Worm (Caenorhabditis elegans): ENCODE results near the gene K10D11.6.
A peak's percentile ranks its signal among the peaks of the same experiment; 100 is the strongest.

K10D11.6 gene

DNA sequence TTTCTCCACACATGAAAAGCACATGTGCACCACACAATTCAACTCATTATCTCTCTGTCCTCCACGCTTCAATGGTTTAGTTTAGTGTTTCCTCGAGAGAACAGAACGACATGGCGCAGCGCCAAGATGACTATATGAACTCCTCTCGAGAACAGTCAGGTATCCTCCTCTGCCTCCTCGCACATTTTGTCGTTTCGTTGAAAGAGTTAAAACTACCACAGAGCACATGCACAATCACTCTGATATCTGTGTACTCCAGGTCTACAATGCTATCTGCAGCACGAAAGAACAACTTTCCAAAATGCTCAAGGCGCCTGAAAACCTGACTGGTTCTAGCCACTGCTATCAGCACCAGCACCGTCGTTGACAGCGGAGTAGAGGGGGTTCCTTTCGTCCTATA lies 37.5 kb upstream of the K10D11.6 start (continued):
- peak; percentile 3 for TF ChIP-seq madf-10 (tag; optimal IDR thresholded peaks at IDR 0.05)
- TF ChIP-seq nhr-80 (tag; optimal IDR thresholded peaks at IDR 0.05), result peak; percentile 98
- TF ChIP-seq dox-1 (GFP tag; IDR thresholded peaks at IDR 0.05), result peak; percentile 61; the same call in 1 of the 2 replicates
- TF ChIP-seq ama-1 (optimal IDR thresholded peaks at IDR 0.05), result no peak
- no peak for TF ChIP-seq ama-1 (GFP tag; optimal IDR thresholded peaks at IDR 0.05)
- TF ChIP-seq chd-7 (tag; optimal IDR thresholded peaks at IDR 0.05), result peak; percentile 64
- TF ChIP-seq cebp-1 (GFP tag; IDR thresholded peaks at IDR 0.05), result no peak
- TF ChIP-seq cebp-1 (tag; optimal IDR thresholded peaks at IDR 0.05), result peak; percentile 9
- no peak for TF ChIP-seq akir-1 (GFP tag; optimal IDR thresholded peaks at IDR 0.05)
- peak; percentile 34 for TF ChIP-seq ztf-22 (GFP tag; optimal IDR thresholded peaks at IDR 0.05)
- TF ChIP-seq let-526 (GFP tag; IDR thresholded peaks at IDR 0.05), result 0 out of 2 replicates have a peak, but pooled peaks have one; percentile 38
- TF ChIP-seq sdz-38 (tag; optimal IDR thresholded peaks at IDR 0.05), result no peak
- TF ChIP-seq atf-7 (tag; optimal IDR thresholded peaks at IDR 0.05), result peak; percentile 63

DNA sequence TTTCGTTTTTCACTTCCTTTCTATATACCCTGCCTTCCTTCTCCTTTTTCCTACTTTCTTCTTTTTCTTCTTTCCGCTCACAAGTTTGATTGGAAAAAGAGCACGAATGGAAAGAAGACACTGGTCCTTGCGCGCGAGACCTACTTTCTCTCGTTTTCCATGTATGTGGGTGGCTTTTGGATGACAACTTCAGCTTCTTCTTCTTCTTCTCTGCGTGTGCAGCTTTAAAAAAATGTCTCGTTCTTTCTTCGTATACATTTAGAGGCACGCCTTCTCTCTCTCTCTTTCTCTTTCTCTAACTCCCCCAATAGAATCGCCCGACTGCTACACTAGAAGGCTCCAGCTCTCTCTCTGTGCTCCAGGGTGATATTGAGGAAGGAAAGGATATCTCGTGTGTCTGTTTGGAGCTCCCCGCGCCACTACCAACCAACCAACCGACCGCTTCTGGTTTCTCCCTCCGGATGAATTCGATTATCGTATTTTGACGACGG lies 36.6 kb upstream of the K10D11.6 start:
- TF ChIP-seq cebp-1 (GFP tag; IDR thresholded peaks at IDR 0.05) (no peak), cebp-1 (tag; optimal IDR thresholded peaks at IDR 0.05) (peak; percentile 5), ztf-25 (GFP tag; IDR thresholded peaks at IDR 0.05) (no peak), tbp1 (GFP tag; optimal IDR thresholded peaks at IDR 0.05) (no peak), dpl-1 (GFP tag; optimal IDR thresholded peaks at IDR 0.05) (no peak), K11D2.4 (GFP tag; IDR thresholded peaks at IDR 0.05) (no peak), zfh-2 (GFP tag; conservative IDR thresholded peaks at IDR 0.05) (peak; percentile 54; the same call in 1 of the 2 replicates), aptf-3 (GFP tag; IDR thresholded peaks at IDR 0.05) (no peak), egl-18 (GFP tag; IDR thresholded peaks at IDR 0.05) (0 out of 2 replicates have a peak, but pooled peaks have one; percentile 12), ceh-27 (GFP tag; optimal IDR thresholded peaks at IDR 0.05) (peak; percentile 14), ZK185.1 (tag; optimal IDR thresholded peaks at IDR 0.05; ENCODE audit: poor library complexity, severe bottlenecking) (no peak), zim-3 (tag; optimal IDR thresholded peaks at IDR 0.05) (no peak), rcor-1 (GFP tag; IDR thresholded peaks at IDR 0.05) (0 out of 2 replicates have a peak, but pooled peaks have one; percentile 14), F10E7.11 (tag; optimal IDR thresholded peaks at IDR 0.05) (no peak), madf-10 (tag; optimal IDR thresholded peaks at IDR 0.05) (no peak)

DNA sequence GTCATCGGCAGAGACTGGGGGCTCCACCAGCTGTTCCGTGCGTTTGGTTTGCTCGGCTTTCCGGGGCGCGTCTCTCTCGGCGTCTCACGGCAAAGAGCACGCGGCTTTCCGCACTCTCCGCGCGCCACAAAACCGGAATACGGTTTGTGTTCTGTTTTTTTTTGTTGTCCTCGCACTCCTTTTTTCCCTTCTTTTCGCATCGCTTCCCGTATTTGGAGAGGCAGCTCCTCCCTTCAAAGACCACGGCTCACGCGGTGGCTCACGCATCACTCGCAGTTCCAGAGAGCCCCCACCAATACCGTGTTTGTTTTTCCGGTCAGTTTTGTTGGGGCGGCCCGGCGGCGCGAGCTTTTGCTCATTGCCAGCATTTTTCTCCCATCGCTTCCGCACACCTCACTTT lies 33.6 kb upstream of the K10D11.6 start:
- TF ChIP-seq nfyb-1 (GFP tag; IDR thresholded peaks at IDR 0.05), result 0 out of 2 replicates have a peak, but pooled peaks have one; percentile 17
- TF ChIP-seq egrh-3 (GFP tag; IDR thresholded peaks at IDR 0.05), result peak; percentile 42; the same call in 1 of the 2 replicates
- TF ChIP-seq sdz-38 (tag; optimal IDR thresholded peaks at IDR 0.05), result no peak
- no peak for TF ChIP-seq T26A5.8 (tag; optimal IDR thresholded peaks at IDR 0.05)
- TF ChIP-seq lir-1 (GFP tag; conservative IDR thresholded peaks at IDR 0.05), result no peak
- no peak for TF ChIP-seq attf-3 (GFP tag; conservative IDR thresholded peaks at IDR 0.05)
- 0 out of 2 replicates have a peak, but pooled peaks have one; percentile 16 for TF ChIP-seq hmg-1.2 (GFP tag; IDR thresholded peaks at IDR 0.05)
- TF ChIP-seq lsl-1 (GFP tag; optimal IDR thresholded peaks at IDR 0.05), result no peak
- TF ChIP-seq ceh-91 (GFP tag; IDR thresholded peaks at IDR 0.05), result no peak
- no peak for TF ChIP-seq F10E7.11 (tag; optimal IDR thresholded peaks at IDR 0.05)
- TF ChIP-seq tbx-9 (tag; optimal IDR thresholded peaks at IDR 0.05; ENCODE audit: borderline replicate concordance), result no peak
- TF ChIP-seq F55B11.4 (tag; optimal IDR thresholded peaks at IDR 0.05; ENCODE audit: borderline replicate concordance, insufficient read depth), result no peak
- no peak for TF ChIP-seq lin-54 (GFP tag; optimal IDR thresholded peaks at IDR 0.05)
- TF ChIP-seq zfh-2 (GFP tag; conservative IDR thresholded peaks at IDR 0.05), result peak; percentile 90
- TF ChIP-seq madf-3 (GFP tag; IDR thresholded peaks at IDR 0.05), result no peak
- no peak for TF ChIP-seq hlh-26 (GFP tag; conservative IDR thresholded peaks at IDR 0.05)
- no peak for TF ChIP-seq pha-4 (tag; optimal IDR thresholded peaks at IDR 0.05)
- no peak for TF ChIP-seq ztf-22 (GFP tag; optimal IDR thresholded peaks at IDR 0.05)
- TF ChIP-seq unc-130 (GFP tag; optimal IDR thresholded peaks at IDR 0.05), result no peak
- TF ChIP-seq Y53F4B.3 (GFP tag; IDR thresholded peaks at IDR 0.05), result no peak
- TF ChIP-seq zim-3 (tag; optimal IDR thresholded peaks at IDR 0.05), result no peak
- no peak for TF ChIP-seq Y79H2A.3 (GFP tag; conservative IDR thresholded peaks at IDR 0.05)
- no peak for TF ChIP-seq C17E4.6 (GFP tag; IDR thresholded peaks at IDR 0.05)
- TF ChIP-seq ceh-100 (GFP tag; IDR thresholded peaks at IDR 0.05), result no peak
- TF ChIP-seq F37B4.10 (GFP tag; IDR thresholded peaks at IDR 0.05), result no peak
- TF ChIP-seq bed-1 (GFP tag; IDR thresholded peaks at IDR 0.05), result no peak
